Fruit fly (Drosophila melanogaster) whole organism, prepupa: ENCODE measurements around the gene Gr10b.

Experiments used
- CG10669 ChIP-seq: fragments of 200-800 bp; sonication (Bioruptor generic); optimal IDR thresholded peaks from 3 replicates; lab custom pipeline; 2018; ENCODE audit warnings: missing biosample characterization, mild to moderate bottlenecking, missing genetic modification characterization, moderate library complexity
- CG11294 ChIP-seq: fragments of 200-800 bp; sonication (Bioruptor generic); IDR thresholded peaks from 2 replicates; pipeline ENCODE4 v1.3.6; 2022; ENCODE audit warnings: missing biosample characterization, missing genetic modification characterization
- CG11762 ChIP-seq: fragments of 200-800 bp; sonication (Bioruptor generic); optimal IDR thresholded peaks from 3 replicates; lab custom pipeline; 2016; ENCODE audit warnings: missing biosample characterization, missing genetic modification characterization; ENCODE audit not compliant: insufficient read depth
- CG11902 ChIP-seq: fragments of 200-800 bp; sonication (Bioruptor generic); optimal IDR thresholded peaks from 3 replicates; lab custom pipeline; 2016; ENCODE audit warnings: missing biosample characterization, missing genetic modification characterization
- CG1621 ChIP-seq: fragments of 200-800 bp; sonication (Bioruptor generic); optimal IDR thresholded peaks from 3 replicates; lab custom pipeline; 2018; ENCODE audit warnings: missing biosample characterization, mild to moderate bottlenecking, missing genetic modification characterization
- CG16779 ChIP-seq: fragments of 200-800 bp; sonication (Bioruptor generic); optimal IDR thresholded peaks from 3 replicates; lab custom pipeline; 2017; ENCODE audit warnings: missing biosample characterization, mild to moderate bottlenecking, missing genetic modification characterization
- CG3032 ChIP-seq: fragments of 200-800 bp; optimal IDR thresholded peaks from 2 replicates; lab custom pipeline; 2019; ENCODE audit warnings: missing biosample characterization, mild to moderate bottlenecking, missing genetic modification characterization, moderate library complexity
- CG31627 ChIP-seq: fragments of 200-800 bp; sonication (Bioruptor generic); optimal IDR thresholded peaks from 3 replicates; lab custom pipeline; 2016; ENCODE audit warnings: missing biosample characterization, missing genetic modification characterization
- CG32006 ChIP-seq: fragments of 200-800 bp; sonication (Bioruptor generic); optimal IDR thresholded peaks from 3 replicates; lab custom pipeline; 2017; ENCODE audit warnings: missing biosample characterization, mild to moderate bottlenecking, missing genetic modification characterization
- CG34406 ChIP-seq: fragments of 200-800 bp; sonication (Bioruptor generic); optimal IDR thresholded peaks from 3 replicates; lab custom pipeline; 2016; ENCODE audit warnings: missing biosample characterization, missing genetic modification characterization
- CG3919 ChIP-seq: fragments of 200-800 bp; sonication (Bioruptor generic); optimal IDR thresholded peaks from 3 replicates; lab custom pipeline; 2016; ENCODE audit warnings: missing biosample characterization, missing genetic modification characterization
- CG4318 ChIP-seq: fragments of 200-800 bp; sonication (Bioruptor generic); optimal IDR thresholded peaks from 3 replicates; lab custom pipeline; 2017; ENCODE audit warnings: missing biosample characterization, mild to moderate bottlenecking, missing genetic modification characterization
- CG6163 ChIP-seq: fragments of 200-800 bp; sonication (Bioruptor generic); IDR thresholded peaks from 3 replicates; pipeline ENCODE4 v1.3.6; 2022; ENCODE audit warnings: missing biosample characterization, missing genetic modification characterization
- CG6792 ChIP-seq: fragments of 200-800 bp; sonication (Bioruptor generic); optimal IDR thresholded peaks from 3 replicates; lab custom pipeline; 2016; ENCODE audit warnings: missing biosample characterization, missing genetic modification characterization
- CG6808 ChIP-seq: fragments of 200-800 bp; sonication (Bioruptor generic); optimal IDR thresholded peaks from 3 replicates; lab custom pipeline; 2017; ENCODE audit warnings: missing biosample characterization, missing genetic modification characterization, mild to moderate bottlenecking, moderate library complexity, missing genetic modification reagents
- CG6854 ChIP-seq: fragments of 200-800 bp; sonication (Bioruptor generic); optimal IDR thresholded peaks from 2 replicates; lab custom pipeline; 2017; ENCODE audit warnings: missing biosample characterization, mild to moderate bottlenecking, missing genetic modification characterization
- CG8119 ChIP-seq: fragments of 200-800 bp; sonication (Bioruptor generic); IDR thresholded peaks from 3 replicates; pipeline ENCODE4 v1.3.6; 2022; ENCODE audit warnings: missing biosample characterization, missing genetic modification characterization
- CG9139 ChIP-seq: fragments of 200-800 bp; sonication (Bioruptor generic); optimal IDR thresholded peaks from 3 replicates; lab custom pipeline; 2017; ENCODE audit warnings: missing biosample characterization, mild to moderate bottlenecking, missing genetic modification characterization
- Eip75B ChIP-seq: fragments of 200-800 bp; sonication (Bioruptor generic); optimal IDR thresholded peaks from 3 replicates; lab custom pipeline; 2016; ENCODE audit warnings: missing biosample characterization, missing genetic modification characterization
- Eip78C ChIP-seq: fragments of 200-800 bp; sonication (Bioruptor generic); peaks from one replicate; lab custom pipeline; 2016; ENCODE audit warnings: missing biosample characterization, missing genetic modification characterization
- Eip93F ChIP-seq: fragments of 200-800 bp; sonication (Bioruptor generic); optimal IDR thresholded peaks from 2 replicates; lab custom pipeline; 2016; ENCODE audit warnings: missing biosample characterization, mild to moderate bottlenecking, missing genetic modification characterization
- Ets96B ChIP-seq: fragments of 200-800 bp; optimal IDR thresholded peaks from 2 replicates; lab custom pipeline; 2019; ENCODE audit warnings: missing biosample characterization, mild to moderate bottlenecking, missing genetic modification characterization, moderate library complexity
- Gug ChIP-seq: fragments of 200-800 bp; sonication (Bioruptor generic); IDR thresholded peaks from 2 replicates; pipeline ENCODE4 v1.3.6; 2022; ENCODE audit warnings: missing biosample characterization, missing genetic modification characterization
- Hr39 ChIP-seq: fragments of 200-800 bp; sonication (Bioruptor generic); optimal IDR thresholded peaks from 2 replicates; lab custom pipeline; 2016; ENCODE audit warnings: missing biosample characterization, missing genetic modification characterization
- Hr4 ChIP-seq: fragments of 200-800 bp; sonication (Bioruptor generic); optimal IDR thresholded peaks from 3 replicates; lab custom pipeline; 2016; ENCODE audit warnings: missing biosample characterization, missing genetic modification characterization
- Met ChIP-seq: fragments of 200-800 bp; sonication (Bioruptor generic); optimal IDR thresholded peaks from 3 replicates; lab custom pipeline; 2016; ENCODE audit warnings: missing biosample characterization, missing genetic modification characterization
- OdsH ChIP-seq: fragments of 200-800 bp; sonication (Bioruptor generic); optimal IDR thresholded peaks from 3 replicates; lab custom pipeline; 2016; ENCODE audit warnings: missing biosample characterization, missing genetic modification characterization
- Smox ChIP-seq: fragments of 200-800 bp; sonication (Bioruptor generic); optimal IDR thresholded peaks from 3 replicates; lab custom pipeline; 2016; ENCODE audit warnings: missing biosample characterization, missing genetic modification characterization
- Sox102F ChIP-seq: fragments of 200-800 bp; sonication (Bioruptor generic); optimal IDR thresholded peaks from 2 replicates; lab custom pipeline; 2016; ENCODE audit warnings: missing biosample characterization, mild to moderate bottlenecking, missing genetic modification characterization
- Sox14 ChIP-seq: fragments of 200-800 bp; sonication (Bioruptor generic); optimal IDR thresholded peaks from 3 replicates; lab custom pipeline; 2016; ENCODE audit warnings: missing biosample characterization, missing genetic modification characterization
- Sox15 ChIP-seq: fragments of 200-800 bp; sonication (Bioruptor generic); optimal IDR thresholded peaks from 3 replicates; lab custom pipeline; 2016; ENCODE audit warnings: missing biosample characterization, missing genetic modification characterization
- achi ChIP-seq: fragments of 200-800 bp; sonication (Bioruptor generic); optimal IDR thresholded peaks from 3 replicates; lab custom pipeline; 2016; ENCODE audit warnings: missing biosample characterization, missing genetic modification characterization
- acj6 ChIP-seq: fragments of 200-800 bp; sonication (Bioruptor generic); optimal IDR thresholded peaks from 3 replicates; lab custom pipeline; 2016; ENCODE audit warnings: missing biosample characterization, missing genetic modification characterization
- cyc ChIP-seq: fragments of 200-800 bp; sonication (Bioruptor generic); optimal IDR thresholded peaks from 3 replicates; lab custom pipeline; 2016; ENCODE audit warnings: missing biosample characterization, missing genetic modification characterization
- dsx ChIP-seq: fragments of 200-800 bp; optimal IDR thresholded peaks from 3 replicates; lab custom pipeline; 2019; ENCODE audit warnings: missing biosample characterization, mild to moderate bottlenecking, missing genetic modification characterization, moderate library complexity; ENCODE audit not compliant: poor library complexity, severe bottlenecking
- eg ChIP-seq: fragments of 200-800 bp; sonication (Bioruptor generic); IDR thresholded peaks from 3 replicates; pipeline ENCODE4 v1.3.6; 2022; ENCODE audit warnings: missing biosample characterization, missing genetic modification characterization
- esn ChIP-seq: fragments of 200-800 bp; sonication (Bioruptor generic); optimal IDR thresholded peaks from 2 replicates; lab custom pipeline; 2016; ENCODE audit warnings: missing biosample characterization, mild to moderate bottlenecking, missing genetic modification characterization, moderate library complexity
- fd59A ChIP-seq: fragments of 200-800 bp; sonication (Bioruptor generic); optimal IDR thresholded peaks from 2 replicates; lab custom pipeline; 2017; ENCODE audit warnings: missing biosample characterization, mild to moderate bottlenecking, missing genetic modification characterization, missing genetic modification reagents
- fkh ChIP-seq: fragments of 200-800 bp; sonication (Bioruptor generic); optimal IDR thresholded peaks from 3 replicates; lab custom pipeline; 2017; ENCODE audit warnings: missing biosample characterization, mild to moderate bottlenecking, missing genetic modification characterization, moderate library complexity
- lz ChIP-seq: fragments of 200-800 bp; sonication (Bioruptor generic); optimal IDR thresholded peaks from 3 replicates; lab custom pipeline; 2016; ENCODE audit warnings: missing biosample characterization, missing genetic modification characterization
- net ChIP-seq: fragments of 200-800 bp; sonication (Bioruptor generic); optimal IDR thresholded peaks from 3 replicates; lab custom pipeline; 2016; ENCODE audit warnings: missing biosample characterization, missing genetic modification characterization
- pdm3 ChIP-seq: fragments of 200-800 bp; sonication (Bioruptor generic); optimal IDR thresholded peaks from 3 replicates; lab custom pipeline; 2016; ENCODE audit warnings: missing biosample characterization, missing genetic modification characterization
- salr ChIP-seq, 2 experiments: fragments of 200-800 bp; sonication (Bioruptor generic); optimal IDR thresholded peaks; 3 replicates each; lab custom pipeline; 2016 to 2018; ENCODE audit warnings: missing biosample characterization in 2 of 2, missing genetic modification characterization in 2 of 2, mild to moderate bottlenecking in 1 of 2
- spab ChIP-seq: fragments of 200-800 bp; sonication (Bioruptor generic); optimal IDR thresholded peaks from 2 replicates; lab custom pipeline; 2017; ENCODE audit warnings: missing biosample characterization, mild to moderate bottlenecking, missing genetic modification characterization, missing genetic modification reagents
- ss ChIP-seq, 2 experiments: fragments of 200-800 bp; sonication (Bioruptor generic); optimal IDR thresholded peaks; 2 replicates in 1 of 2; 3 replicates in 1 of 2; lab custom pipeline; 2017 to 2018; ENCODE audit warnings: mild to moderate bottlenecking in 2 of 2, missing biosample characterization in 2 of 2, missing genetic modification characterization in 2 of 2, moderate library complexity in 1 of 2
- vri ChIP-seq: fragments of 200-800 bp; sonication (Bioruptor generic); optimal IDR thresholded peaks from 3 replicates; lab custom pipeline; 2016; ENCODE audit warnings: missing biosample characterization, mild to moderate bottlenecking, missing genetic modification characterization

Gr10b gene

dm6 chrX:11452846-11453391 lies 39.9 kb upstream of the Gr10b start (continued):
- TF ChIP-seq CG6792 (GFP tag; lab: Kevin White, UChicago) (peak; percentile 74), Gug (GFP tag; lab: Robert Waterston, UW) (peak; percentile 90), Sox14 (peak; percentile 83), CG3032 (tag; lab: Kevin White, UChicago) (peak; percentile 78), Hr4 (GFP tag; lab: Kevin White, UChicago) (peak; percentile 94), CG11762 (GFP tag; lab: Kevin White, UChicago) (peak; percentile 74), Hr39 (GFP tag; lab: Kevin White, UChicago) (peak; percentile 68), cyc (GFP tag; lab: Kevin White, UChicago) (peak; percentile 70), Sox15 (GFP tag; lab: Kevin White, UChicago) (peak; percentile 41), CG6808 (peak; percentile 68), Sox102F (GFP tag; lab: Kevin White, UChicago) (peak; percentile 66), pdm3 (GFP tag; lab: Kevin White, UChicago) (peak; percentile 88), spab (GFP tag; lab: Kevin White, UChicago) (peak; percentile 74), Eip93F (no peak), Eip75B (GFP tag; lab: Kevin White, UChicago) (peak; percentile 88), CG34406 (GFP tag; lab: Kevin White, UChicago) (peak; percentile 71), CG11294 (GFP tag; lab: Robert Waterston, UW) (peak; percentile 80), dsx (GFP tag; lab: Kevin White, UChicago) (peak; percentile 85), acj6 (GFP tag; lab: Kevin White, UChicago) (peak; percentile 87), vri (peak; percentile 57), CG11902 (GFP tag; lab: Kevin White, UChicago) (peak; percentile 55), esn (peak; percentile 77), CG32006 (GFP tag; lab: Kevin White, UChicago) (peak; percentile 91)

DNA sequence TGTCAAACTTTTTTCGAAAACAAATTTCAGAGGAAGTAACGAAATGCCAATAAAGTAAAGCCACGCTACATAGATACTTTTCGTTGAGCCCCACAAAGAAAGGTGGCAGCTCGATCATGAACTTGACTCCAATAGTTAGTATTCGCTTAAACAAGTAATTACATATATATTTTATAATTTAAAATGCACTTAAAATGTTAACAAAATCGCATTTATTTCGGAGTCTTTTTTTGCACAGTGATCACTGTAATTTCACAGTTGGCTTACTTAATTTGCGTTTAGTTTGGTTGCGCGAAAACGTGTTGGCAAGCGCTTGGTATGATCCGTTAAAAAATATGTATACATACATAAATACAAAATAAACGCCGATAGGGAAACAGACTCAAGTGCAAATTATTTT lies 38.6 kb upstream of the Gr10b start:
- no peak for TF ChIP-seq CG10669
- peak; percentile 29 for TF ChIP-seq esn
- peak; percentile 34; the same call in 2 of the 3 replicates for TF ChIP-seq CG8119 (GFP tag; lab: Robert Waterston, UW)
- TF ChIP-seq Eip75B (GFP tag; lab: Kevin White, UChicago), result no peak
- peak; percentile 24 for TF ChIP-seq Hr4 (GFP tag; lab: Kevin White, UChicago)
- TF ChIP-seq CG9139 (GFP tag; lab: Kevin White, UChicago), result no peak
- TF ChIP-seq acj6 (GFP tag; lab: Kevin White, UChicago), result peak; percentile 7
- TF ChIP-seq CG6854, result no peak
- no peak for TF ChIP-seq cyc (GFP tag; lab: Kevin White, UChicago)
- TF ChIP-seq achi (GFP tag; lab: Kevin White, UChicago), result no peak
- TF ChIP-seq ss (GFP tag; optimal IDR thresholded peaks at IDR 0.05; lab: Kevin White, UChicago), result no peak
- TF ChIP-seq CG1621 (tag; lab: Kevin White, UChicago), result no peak
- TF ChIP-seq CG11762 (GFP tag; lab: Kevin White, UChicago), result no peak
- peak; percentile 11 for TF ChIP-seq Met (GFP tag; lab: Kevin White, UChicago)
- TF ChIP-seq eg (GFP tag; lab: Robert Waterston, UW), result peak; percentile 35; the same call in 2 of the 3 replicates
- TF ChIP-seq Eip78C, result peak; percentile 45
- peak; percentile 49; the same call in 2 of the 3 replicates for TF ChIP-seq CG6163 (GFP tag; lab: Robert Waterston, UW)
- no peak for TF ChIP-seq Sox15 (GFP tag; lab: Kevin White, UChicago)
- TF ChIP-seq CG11902 (GFP tag; lab: Kevin White, UChicago), result no peak
- no peak for TF ChIP-seq fkh (GFP tag; lab: Kevin White, UChicago)
- TF ChIP-seq Smox (GFP tag; lab: Kevin White, UChicago), result no peak
- TF ChIP-seq CG3032 (tag; lab: Kevin White, UChicago), result no peak
- no peak for TF ChIP-seq CG31627
- TF ChIP-seq CG3919 (GFP tag; lab: Kevin White, UChicago), result no peak
- no peak for TF ChIP-seq CG32006 (GFP tag; lab: Kevin White, UChicago)
- no peak for TF ChIP-seq CG4318 (GFP tag; lab: Kevin White, UChicago)
- TF ChIP-seq Gug (GFP tag; lab: Robert Waterston, UW), result no peak
- no peak for TF ChIP-seq Ets96B (tag; lab: Kevin White, UChicago)
- TF ChIP-seq spab (GFP tag; lab: Kevin White, UChicago), result no peak
- no peak for TF ChIP-seq lz (GFP tag; lab: Kevin White, UChicago)
- no peak for TF ChIP-seq net (GFP tag; lab: Kevin White, UChicago)
- no peak for TF ChIP-seq OdsH (GFP tag; lab: Kevin White, UChicago)
- TF ChIP-seq salr (GFP tag; optimal IDR thresholded peaks at IDR 0.05; lab: Kevin White, UChicago), result no peak
- TF ChIP-seq dsx (GFP tag; lab: Kevin White, UChicago), result no peak
- no peak for TF ChIP-seq CG6808
- no peak for TF ChIP-seq fd59A (GFP tag; lab: Kevin White, UChicago)
- no peak for TF ChIP-seq Sox14
- no peak for TF ChIP-seq Eip93F
- TF ChIP-seq CG16779 (tag; lab: Kevin White, UChicago), result no peak
- TF ChIP-seq CG11294 (GFP tag; lab: Robert Waterston, UW), result no peak
